Fruit fly (Drosophila melanogaster): Measurements from ENCODE around the gene UbcE2H.

UbcE2H gene

dm6 chrX:8061392-8062179, 32.3 kb downstream of the UbcE2H start, which contains the start of gene mys:
TSS of gene mys (plus strand) at chrX:8061645.
- TF ChIP-seq cic (GFP tag; optimal IDR thresholded peaks at IDR 0.05) = no peak
- TF ChIP-seq Crg-1 (GFP tag; optimal IDR thresholded peaks at IDR 0.05) = peak; percentile 60
- TF ChIP-seq CG7101 (tag; optimal IDR thresholded peaks at IDR 0.05) = peak; percentile 80
- no peak for TF ChIP-seq CG11617 (GFP tag; optimal IDR thresholded peaks at IDR 0.05)
- no peak for TF ChIP-seq CG7045 (GFP tag; optimal IDR thresholded peaks at IDR 0.05)
- peak; percentile 47 for TF ChIP-seq toe (GFP tag; optimal IDR thresholded peaks at IDR 0.05)
- peak; percentile 61 for TF ChIP-seq ovo (GFP tag; optimal IDR thresholded peaks at IDR 0.05)
- peak; percentile 58 for TF ChIP-seq Clk (GFP tag; optimal IDR thresholded peaks at IDR 0.05)
- peak; percentile 24 for TF ChIP-seq Mnt (GFP tag; optimal IDR thresholded peaks at IDR 0.05)
- TF ChIP-seq Hr96 (GFP tag; optimal IDR thresholded peaks at IDR 0.05) = peak; percentile 85
- peak; percentile 73 for TF ChIP-seq bab1 (GFP tag; optimal IDR thresholded peaks at IDR 0.05)
- TF ChIP-seq CG14711 (tag; optimal IDR thresholded peaks at IDR 0.05) = peak; percentile 57
- no peak for TF ChIP-seq CG12768 (GFP tag; optimal IDR thresholded peaks at IDR 0.05)
- peak; percentile 96 for TF ChIP-seq CG1620 (GFP tag; optimal IDR thresholded peaks at IDR 0.05)
- peak; percentile 12 for TF ChIP-seq CG33017 (tag; optimal IDR thresholded peaks at IDR 0.05)
- peak; percentile 7 for TF ChIP-seq pad (GFP tag; optimal IDR thresholded peaks at IDR 0.05)
- TF ChIP-seq tj (GFP tag; optimal IDR thresholded peaks at IDR 0.05) = peak; percentile 92
- TF ChIP-seq kay (GFP tag; ENCODE audit: borderline replicate concordance) = no peak
- TF ChIP-seq cnc (optimal IDR thresholded peaks at IDR 0.05) = no peak
- TF ChIP-seq CG5204 (GFP tag; optimal IDR thresholded peaks at IDR 0.05) = no peak

DNA sequence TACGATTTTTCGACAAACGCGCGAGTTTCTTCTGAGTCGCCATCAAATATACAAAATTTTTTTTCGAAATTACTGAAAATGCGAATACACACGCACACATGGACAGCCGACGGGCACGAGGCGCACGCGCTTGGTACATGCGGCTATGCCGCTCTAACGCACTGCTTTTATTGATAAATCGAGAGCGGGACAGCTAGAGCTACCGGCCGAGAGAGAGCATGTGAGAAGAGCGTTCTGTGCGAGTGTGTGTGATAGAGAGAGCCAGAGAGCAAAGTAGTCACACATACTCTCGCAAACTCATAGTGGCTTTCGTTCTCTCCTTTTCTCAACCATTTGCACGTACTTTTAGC, 33.0 kb downstream of the UbcE2H start:
- TF ChIP-seq Mnt (GFP tag; optimal IDR thresholded peaks at IDR 0.05) (peak; percentile 97), kay (GFP tag; ENCODE audit: borderline replicate concordance) (peak; percentile 56), Hr96 (GFP tag; optimal IDR thresholded peaks at IDR 0.05) (no peak), tj (GFP tag; optimal IDR thresholded peaks at IDR 0.05) (peak; percentile 24), pad (GFP tag; optimal IDR thresholded peaks at IDR 0.05) (peak; percentile 78), cic (GFP tag; optimal IDR thresholded peaks at IDR 0.05) (peak; percentile 69)

DNA sequence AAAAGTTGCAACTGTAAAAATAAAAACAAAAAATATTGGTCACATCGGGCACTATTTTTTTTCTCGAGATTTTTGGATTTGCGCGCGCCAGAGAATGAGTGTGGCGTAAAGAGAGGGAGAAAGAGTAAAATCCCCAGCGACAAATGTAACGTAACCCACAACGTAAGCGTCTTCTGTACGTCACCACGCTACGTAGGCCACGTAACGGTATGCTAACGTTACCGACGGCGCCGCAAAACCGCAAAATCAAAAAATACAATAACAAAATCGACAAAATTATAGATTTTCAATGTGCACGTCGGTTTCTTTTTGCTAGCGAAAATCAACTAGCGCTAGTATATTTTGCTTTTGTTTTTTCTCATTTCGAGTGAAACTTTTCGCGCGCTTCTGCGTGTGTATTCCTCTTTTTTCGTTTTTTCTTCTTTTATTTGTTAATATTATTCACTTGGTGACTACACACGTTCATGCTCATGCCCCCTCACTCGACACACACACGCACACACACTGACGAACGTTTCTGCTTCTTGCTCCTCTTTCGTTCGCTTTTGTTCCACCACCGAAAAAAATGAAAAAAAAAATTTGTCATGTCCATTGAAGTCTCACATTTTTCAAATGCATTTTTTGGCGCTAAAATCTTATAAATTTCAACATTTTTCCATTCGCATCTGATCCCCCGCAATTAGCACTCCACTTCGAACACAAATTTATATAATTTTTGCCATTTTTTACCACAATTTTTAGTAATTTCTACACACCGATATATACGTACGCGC, 33.5 kb downstream of the UbcE2H start:
- peak; percentile 87 for TF ChIP-seq kay (GFP tag; ENCODE audit: borderline replicate concordance)
- peak; percentile 35 for TF ChIP-seq tj (GFP tag; optimal IDR thresholded peaks at IDR 0.05)
- no peak for TF ChIP-seq bab1 (GFP tag; optimal IDR thresholded peaks at IDR 0.05)
- TF ChIP-seq pad (GFP tag; optimal IDR thresholded peaks at IDR 0.05) = no peak
- TF ChIP-seq ovo (GFP tag; optimal IDR thresholded peaks at IDR 0.05) = peak; percentile 36

DNA sequence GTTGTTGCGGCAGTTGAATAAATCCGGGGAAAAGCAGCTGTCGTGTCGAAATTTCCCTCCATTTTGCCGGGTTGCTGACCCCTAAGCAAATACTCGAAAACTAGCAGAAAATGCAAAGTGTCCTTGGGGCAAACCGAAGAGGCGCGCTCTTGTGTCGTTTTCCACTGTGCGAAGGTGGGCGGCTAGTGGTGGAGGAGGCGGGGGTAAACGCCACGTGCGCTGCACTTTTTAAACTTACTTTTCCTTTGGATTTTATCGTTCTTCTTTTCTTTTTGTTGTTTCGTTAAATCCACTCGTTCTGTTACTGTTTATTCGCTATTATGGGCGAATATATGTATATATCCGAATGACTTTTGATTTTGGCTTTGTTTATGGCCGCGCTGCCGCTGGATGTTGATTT, 34.2 kb downstream of the UbcE2H start:
- TF ChIP-seq CG7101 (tag; optimal IDR thresholded peaks at IDR 0.05) (no peak), toe (GFP tag; optimal IDR thresholded peaks at IDR 0.05) (no peak), CG11617 (GFP tag; optimal IDR thresholded peaks at IDR 0.05) (no peak), Crg-1 (GFP tag; optimal IDR thresholded peaks at IDR 0.05) (no peak), CG1620 (GFP tag; optimal IDR thresholded peaks at IDR 0.05) (no peak), Mnt (GFP tag; optimal IDR thresholded peaks at IDR 0.05) (peak; percentile 78), bab1 (GFP tag; optimal IDR thresholded peaks at IDR 0.05) (no peak), CG14711 (tag; optimal IDR thresholded peaks at IDR 0.05) (no peak)

DNA sequence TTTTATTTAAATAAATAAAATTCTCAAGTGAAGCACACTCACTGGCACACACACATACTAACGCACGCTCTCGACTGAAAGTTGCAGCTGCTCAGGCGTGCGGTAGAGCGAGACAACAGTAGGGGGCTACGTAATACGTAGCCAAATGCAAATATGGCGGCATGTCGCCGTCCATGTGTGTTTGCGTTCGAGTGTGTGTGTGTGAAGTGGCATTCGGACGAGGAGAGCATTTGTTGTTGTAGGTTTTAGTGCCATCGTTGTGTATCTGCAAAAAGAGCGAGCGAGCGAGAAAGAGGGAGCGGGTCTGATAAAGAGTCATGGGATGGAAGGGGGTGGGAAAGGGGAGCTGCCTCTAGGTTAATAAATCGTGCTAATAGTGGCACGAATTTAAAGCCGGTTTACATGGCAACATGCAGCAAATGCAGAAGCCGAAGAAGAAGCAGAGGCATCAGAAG, 35.4 kb downstream of the UbcE2H start:
- TF ChIP-seq CG12768 (GFP tag; optimal IDR thresholded peaks at IDR 0.05) (peak; percentile 0), Mnt (GFP tag; optimal IDR thresholded peaks at IDR 0.05) (peak; percentile 92), CG11617 (GFP tag; optimal IDR thresholded peaks at IDR 0.05) (peak; percentile 9), kay (GFP tag; ENCODE audit: borderline replicate concordance) (peak; percentile 93), cic (GFP tag; optimal IDR thresholded peaks at IDR 0.05) (peak; percentile 81), CG14711 (tag; optimal IDR thresholded peaks at IDR 0.05) (no peak), Clk (GFP tag; optimal IDR thresholded peaks at IDR 0.05) (no peak), pad (GFP tag; optimal IDR thresholded peaks at IDR 0.05) (peak; percentile 65), toe (GFP tag; optimal IDR thresholded peaks at IDR 0.05) (no peak), tj (GFP tag; optimal IDR thresholded peaks at IDR 0.05) (peak; percentile 59), CG7101 (tag; optimal IDR thresholded peaks at IDR 0.05) (peak; percentile 11), bab1 (GFP tag; optimal IDR thresholded peaks at IDR 0.05) (peak; percentile 4)

dm6 chrX:8057837-8058445, 35.9 kb downstream of the UbcE2H start:
- TF ChIP-seq pad (GFP tag; optimal IDR thresholded peaks at IDR 0.05) = no peak
- peak; percentile 25 for TF ChIP-seq kay (GFP tag; ENCODE audit: borderline replicate concordance)
- TF ChIP-seq Hr96 (GFP tag; optimal IDR thresholded peaks at IDR 0.05) = peak; percentile 10
